Worm (Caenorhabditis elegans): Measurements from ENCODE around the gene srg-40.

srg-40 gene

DNA sequence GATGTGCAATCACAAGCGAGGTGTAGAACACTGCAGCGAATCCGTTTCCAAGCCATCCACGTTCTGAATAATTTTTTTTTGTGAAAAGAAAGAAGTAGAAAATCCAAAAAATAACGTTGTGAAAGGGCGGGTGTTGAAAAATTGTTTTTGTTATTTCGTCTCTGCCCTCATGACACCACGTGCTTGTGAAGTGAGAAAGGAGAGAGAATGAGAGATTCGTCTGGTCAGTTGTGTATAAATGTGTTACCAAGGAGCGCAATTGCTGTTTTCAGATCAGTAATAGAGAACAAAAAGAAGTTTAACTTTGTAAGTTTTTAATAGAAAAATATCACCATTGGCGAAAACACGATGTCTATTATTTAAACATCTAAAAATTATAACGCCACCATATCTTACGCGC, 43.1 kb downstream of the srg-40 start:
- TF ChIP-seq zag-1 (tag; optimal IDR thresholded peaks at IDR 0.05) = no peak
- peak; percentile 57 for TF ChIP-seq nfya-1 (tag; optimal IDR thresholded peaks at IDR 0.05; ENCODE audit: insufficient read depth)
- TF ChIP-seq hmg-11 (tag; optimal IDR thresholded peaks at IDR 0.05) = peak; percentile 39
- peak; percentile 69 for TF ChIP-seq pha-4 (tag; optimal IDR thresholded peaks at IDR 0.05)
- TF ChIP-seq snpc-4 (tag; optimal IDR thresholded peaks at IDR 0.05) = peak; percentile 30
- no peak for TF ChIP-seq sea-2 (GFP tag; optimal IDR thresholded peaks at IDR 0.05)
- peak; percentile 36 for TF ChIP-seq nhr-23 (tag; optimal IDR thresholded peaks at IDR 0.05)
- peak; percentile 64 for TF ChIP-seq lin-15B (tag; optimal IDR thresholded peaks at IDR 0.05)
- peak; percentile 52 for TF ChIP-seq lin-39 (tag; optimal IDR thresholded peaks at IDR 0.05)
- peak; percentile 30 for TF ChIP-seq egl-5 (tag; optimal IDR thresholded peaks at IDR 0.05)

DNA sequence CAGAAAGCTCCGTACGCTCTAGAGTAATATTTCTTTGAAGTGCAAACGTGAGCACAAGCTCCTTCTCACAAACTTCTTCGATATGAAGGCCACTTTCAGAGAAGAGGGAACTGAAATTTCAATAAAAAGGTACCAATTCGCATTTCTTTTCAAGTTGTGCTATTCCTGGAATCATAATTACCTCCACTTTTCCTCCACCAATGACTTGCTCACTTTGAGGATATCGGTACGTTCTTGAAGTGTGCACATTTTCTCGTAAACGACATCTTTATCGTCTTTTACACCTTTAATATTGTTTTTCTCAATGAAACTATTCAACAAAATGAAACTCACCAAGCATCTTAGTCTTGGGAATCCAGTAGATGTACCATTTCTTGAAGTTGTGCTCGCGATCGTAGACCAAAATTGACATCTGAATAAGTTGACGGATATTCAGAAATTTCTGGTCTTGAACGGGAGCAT, 45.0 kb downstream of the srg-40 start, which contains the start of gene scb-1:
Gene scb-1 (minus strand): TSS at position 412 of the 462 bp plus-strand sequence.
- TF ChIP-seq ztf-4 (tag; optimal IDR thresholded peaks at IDR 0.05) (no peak), nhr-67 (tag; optimal IDR thresholded peaks at IDR 0.05) (no peak), lin-15B (tag; optimal IDR thresholded peaks at IDR 0.05) (no peak), mml-1 (tag; optimal IDR thresholded peaks at IDR 0.05) (no peak), ama-1 (optimal IDR thresholded peaks at IDR 0.05) (peak; percentile 54), unc-62 (GFP tag; optimal IDR thresholded peaks at IDR 0.05) (no peak), hmg-11 (tag; optimal IDR thresholded peaks at IDR 0.05) (no peak)

DNA sequence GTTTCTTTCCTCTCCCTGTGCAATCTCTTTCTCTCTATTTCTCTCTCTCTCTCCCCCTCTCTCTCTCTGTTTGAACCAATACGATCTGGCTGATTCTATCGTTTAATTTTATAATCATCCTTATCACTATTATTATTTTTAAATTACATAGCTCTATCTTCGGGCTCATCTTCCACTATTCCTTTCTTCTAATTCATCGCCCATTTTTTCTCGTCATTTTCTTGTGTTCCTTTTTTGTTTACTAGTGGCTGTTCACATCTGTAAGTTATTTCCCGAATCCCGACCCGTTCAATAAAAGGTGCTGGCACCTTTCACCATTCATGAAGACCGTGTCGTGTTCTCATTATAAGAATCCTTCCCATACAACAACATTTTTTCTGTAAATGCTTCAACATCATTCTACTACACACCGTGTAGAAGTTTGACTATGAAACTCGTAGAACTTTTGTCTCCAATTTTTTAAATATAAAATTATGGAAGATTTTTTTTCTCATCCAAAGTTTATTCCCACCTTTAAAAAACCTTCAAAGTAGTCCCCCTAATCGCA, 46.1 kb downstream of the srg-40 start:
- TF ChIP-seq ztf-4 (tag; optimal IDR thresholded peaks at IDR 0.05) (no peak), nhr-43 (tag; optimal IDR thresholded peaks at IDR 0.05; ENCODE audit: poor library complexity, severe bottlenecking) (peak; percentile 60), ama-1 (optimal IDR thresholded peaks at IDR 0.05) (peak; percentile 17), nhr-28 (tag; optimal IDR thresholded peaks at IDR 0.05) (no peak), egl-27 (tag; optimal IDR thresholded peaks at IDR 0.05) (no peak), nhr-237 (tag; optimal IDR thresholded peaks at IDR 0.05) (no peak), zag-1 (tag; optimal IDR thresholded peaks at IDR 0.05) (no peak)

DNA sequence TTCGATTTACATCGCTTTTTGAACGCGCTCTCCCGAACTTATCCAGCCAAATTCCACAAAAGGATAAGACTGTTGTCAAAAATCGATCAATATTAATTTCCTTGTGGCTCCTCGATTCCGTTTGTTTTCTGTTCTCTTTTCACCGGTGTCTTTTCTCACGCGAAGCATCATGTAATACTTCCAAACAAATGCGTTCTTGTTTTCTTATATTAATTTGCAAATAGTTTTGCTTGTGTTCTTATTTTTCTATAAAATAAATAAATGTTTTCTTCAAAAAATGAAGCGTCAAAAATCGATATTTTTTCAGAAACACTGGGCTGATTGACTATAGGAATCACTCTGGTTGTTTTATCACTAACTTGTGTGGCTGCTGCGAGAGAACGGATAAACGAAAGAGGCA, 50.8 kb downstream of the srg-40 start, which contains the start of gene math-33:
Gene math-33 (plus strand): TSS at position 301 of the 400 bp plus-strand sequence.
- TF ChIP-seq lin-39 (tag; optimal IDR thresholded peaks at IDR 0.05) (no peak), skn-1 (tag; optimal IDR thresholded peaks at IDR 0.05) (no peak), ZK546.5 (tag; optimal IDR thresholded peaks at IDR 0.05) (no peak), pha-4 (tag; optimal IDR thresholded peaks at IDR 0.05) (no peak), nhr-237 (tag; optimal IDR thresholded peaks at IDR 0.05) (no peak), unc-62 (GFP tag; optimal IDR thresholded peaks at IDR 0.05) (no peak), egl-5 (tag; optimal IDR thresholded peaks at IDR 0.05) (no peak), nhr-11 (tag; optimal IDR thresholded peaks at IDR 0.05) (no peak), lin-15B (tag; optimal IDR thresholded peaks at IDR 0.05) (no peak), pqm-1 (tag; optimal IDR thresholded peaks at IDR 0.05) (no peak), nhr-67 (tag; optimal IDR thresholded peaks at IDR 0.05) (no peak), nhr-76 (tag; optimal IDR thresholded peaks at IDR 0.05) (no peak), nhr-28 (tag; optimal IDR thresholded peaks at IDR 0.05) (no peak), nhr-25 (tag; optimal IDR thresholded peaks at IDR 0.05) (no peak), fkh-2 (tag; optimal IDR thresholded peaks at IDR 0.05) (no peak), nhr-77 (tag; optimal IDR thresholded peaks at IDR 0.05) (no peak), zag-1 (tag; optimal IDR thresholded peaks at IDR 0.05) (no peak), tbx-2 (tag; optimal IDR thresholded peaks at IDR 0.05) (no peak), elt-3 (tag; optimal IDR thresholded peaks at IDR 0.05) (no peak), ceh-28 (tag; optimal IDR thresholded peaks at IDR 0.05) (no peak)
